Fruit fly (Drosophila melanogaster) whole organism, embryonic: ENCODE measurements around the gene CG7387.

Experiments used
- Abd-B ChIP-seq: fragments of 200-800 bp; sonication (Bioruptor generic); optimal IDR thresholded peaks from 2 replicates; lab custom pipeline; 2018; ENCODE audit warnings: missing biosample characterization, mild to moderate bottlenecking, missing genetic modification characterization, moderate library complexity
- B-H2 ChIP-seq: fragments of 200-800 bp; sonication (Bioruptor generic); optimal IDR thresholded peaks from 2 replicates; lab custom pipeline; 2018; ENCODE audit warnings: missing biosample characterization, mild to moderate bottlenecking, missing genetic modification characterization
- CG11398 ChIP-seq: fragments of 200-800 bp; sonication (Bioruptor generic); optimal IDR thresholded peaks from 2 replicates; lab custom pipeline; 2016; ENCODE audit warnings: missing biosample characterization, missing genetic modification characterization
- CG12769 ChIP-seq: fragments of 200-800 bp; sonication (Bioruptor generic); optimal IDR thresholded peaks from 2 replicates; lab custom pipeline; 2019; ENCODE audit warnings: missing biosample characterization, mild to moderate bottlenecking, missing genetic modification characterization, moderate library complexity
- CG12942 ChIP-seq: fragments of 200-800 bp; sonication (Bioruptor generic); optimal IDR thresholded peaks from 3 replicates; lab custom pipeline; 2016; ENCODE audit warnings: missing biosample characterization, missing genetic modification characterization
- CG13123 ChIP-seq: fragments of 200-800 bp; sonication (Bioruptor generic); optimal IDR thresholded peaks from 2 replicates; lab custom pipeline; 2016; ENCODE audit warnings: missing biosample characterization, missing genetic modification characterization
- CG15011 ChIP-seq: fragments of 200-800 bp; sonication (Bioruptor generic); optimal IDR thresholded peaks from 3 replicates; lab custom pipeline; 2018; ENCODE audit warnings: missing biosample characterization, mild to moderate bottlenecking, missing genetic modification characterization
- CG1647 ChIP-seq: fragments of 200-800 bp; sonication (Bioruptor generic); optimal IDR thresholded peaks from 3 replicates; lab custom pipeline; 2016; ENCODE audit warnings: missing biosample characterization, missing genetic modification characterization
- CG1792 ChIP-seq: fragments of 200-800 bp; sonication (Bioruptor generic); optimal IDR thresholded peaks from 2 replicates; lab custom pipeline; 2016; ENCODE audit warnings: missing biosample characterization, missing genetic modification characterization
- CG18262 ChIP-seq: fragments of 200-800 bp; optimal IDR thresholded peaks from 3 replicates; lab custom pipeline; 2019; ENCODE audit warnings: missing biosample characterization, mild to moderate bottlenecking, missing genetic modification characterization, moderate library complexity
- CG31224 ChIP-seq: fragments of 200-800 bp; sonication (Bioruptor generic); IDR thresholded peaks from 2 replicates; pipeline ENCODE4 v1.3.6; 2022; ENCODE audit warnings: missing biosample characterization, missing genetic modification characterization
- CG4854 ChIP-seq: fragments of 200-800 bp; sonication (Bioruptor generic); optimal IDR thresholded peaks from 2 replicates; lab custom pipeline; 2016; ENCODE audit warnings: missing biosample characterization, missing genetic modification characterization, inconsistent platforms
- CG7745 ChIP-seq: fragments of 200-800 bp; sonication (Bioruptor generic); optimal IDR thresholded peaks from 2 replicates; lab custom pipeline; 2018; ENCODE audit warnings: missing biosample characterization, mild to moderate bottlenecking, missing genetic modification characterization, moderate library complexity
- CG8089 ChIP-seq: fragments of 200-800 bp; sonication (Bioruptor generic); optimal IDR thresholded peaks from 3 replicates; lab custom pipeline; 2016; ENCODE audit warnings: missing biosample characterization, missing genetic modification characterization
- CG8281 ChIP-seq: fragments of 200-800 bp; sonication (Bioruptor generic); optimal IDR thresholded peaks from 2 replicates; lab custom pipeline; 2018; ENCODE audit warnings: missing biosample characterization, mild to moderate bottlenecking, missing genetic modification characterization, moderate library complexity
- CG8944 ChIP-seq: fragments of 200-800 bp; sonication (Bioruptor generic); optimal IDR thresholded peaks from 3 replicates; lab custom pipeline; 2016; ENCODE audit warnings: missing biosample characterization, missing genetic modification characterization
- Dfd ChIP-seq, 2 experiments: fragments of >200 bp; optimal IDR thresholded peaks; 2 replicates each; lab custom pipeline; 2017; ENCODE audit warnings: missing biosample characterization in 2 of 2, missing genetic modification characterization in 2 of 2
- Dip2 ChIP-seq: fragments of 200-800 bp; sonication (Bioruptor generic); IDR thresholded peaks from 2 replicates; pipeline ENCODE4 v1.3.6; 2022; ENCODE audit warnings: missing biosample characterization, missing genetic modification characterization
- HmgZ ChIP-seq: fragments of 200-800 bp; sonication (Bioruptor generic); optimal IDR thresholded peaks from 2 replicates; lab custom pipeline; 2018; ENCODE audit warnings: missing biosample characterization, mild to moderate bottlenecking, missing genetic modification characterization
- Jarid2 ChIP-seq: fragments of 200-800 bp; sonication (Bioruptor generic); optimal IDR thresholded peaks from 3 replicates; lab custom pipeline; 2017; ENCODE audit warnings: mild to moderate bottlenecking, missing biosample characterization, missing genetic modification reagents, missing genetic modification characterization
- Neu2 ChIP-seq: fragments of 200-800 bp; sonication (Bioruptor generic); optimal IDR thresholded peaks from 3 replicates; lab custom pipeline; 2016; ENCODE audit warnings: missing biosample characterization, missing genetic modification characterization, borderline replicate concordance
- PHDP ChIP-seq: fragments of 200-800 bp; sonication (Bioruptor generic); optimal IDR thresholded peaks from 3 replicates; lab custom pipeline; 2018; ENCODE audit warnings: missing biosample characterization, mild to moderate bottlenecking, missing genetic modification characterization, moderate library complexity
- Side ChIP-seq: fragments of 200-800 bp; sonication (Bioruptor generic); optimal IDR thresholded peaks from 2 replicates; lab custom pipeline; 2016; ENCODE audit warnings: missing biosample characterization, missing genetic modification characterization
- Ssrp ChIP-seq: fragments of 200-800 bp; sonication (Bioruptor generic); optimal IDR thresholded peaks from 2 replicates; lab custom pipeline; 2018; ENCODE audit warnings: missing biosample characterization, mild to moderate bottlenecking, missing genetic modification characterization, moderate library complexity
- TFAM ChIP-seq: fragments of 200-800 bp; sonication (Bioruptor generic); optimal IDR thresholded peaks from 2 replicates; lab custom pipeline; 2017; ENCODE audit warnings: missing biosample characterization, missing genetic modification characterization, inconsistent platforms
- Xbp1 ChIP-seq: fragments of 200-800 bp; sonication (Bioruptor generic); optimal IDR thresholded peaks from 3 replicates; lab custom pipeline; 2016; ENCODE audit warnings: missing biosample characterization, mild to moderate bottlenecking, missing genetic modification characterization
- amos ChIP-seq: fragments of 200-800 bp; sonication (Bioruptor generic); IDR thresholded peaks from 2 replicates; pipeline ENCODE4 v1.3.6; 2022; ENCODE audit warnings: missing biosample characterization, missing genetic modification characterization; ENCODE audit not compliant: partially characterized antibody
- ato ChIP-seq: fragments of 200-800 bp; sonication (Bioruptor generic); IDR thresholded peaks from 2 replicates; pipeline ENCODE4 v1.3.6; 2022; ENCODE audit warnings: missing biosample characterization, missing genetic modification characterization; ENCODE audit not compliant: partially characterized antibody
- dmrt11E ChIP-seq: fragments of 200-800 bp; sonication (Bioruptor generic); optimal IDR thresholded peaks from 3 replicates; lab custom pipeline; 2018; ENCODE audit warnings: missing biosample characterization, mild to moderate bottlenecking, missing genetic modification characterization, moderate library complexity
- dpn ChIP-seq, 2 experiments: fragments of 200-800 bp; sonication (Bioruptor generic); optimal IDR thresholded peaks; 3 replicates each; lab custom pipeline; 2016; ENCODE audit warnings: missing biosample characterization in 2 of 2, missing genetic modification characterization in 2 of 2
- exex ChIP-seq: fragments of 200-800 bp; sonication (Bioruptor generic); optimal IDR thresholded peaks from 4 replicates; lab custom pipeline; 2018; ENCODE audit warnings: missing biosample characterization, mild to moderate bottlenecking, missing genetic modification characterization, moderate library complexity
- fu2 ChIP-seq: fragments of 200-800 bp; sonication (Bioruptor generic); optimal IDR thresholded peaks from 2 replicates; lab custom pipeline; 2016; ENCODE audit warnings: missing biosample characterization, missing genetic modification characterization
- gcm ChIP-seq: fragments of 200-800 bp; sonication (Bioruptor generic); optimal IDR thresholded peaks from 2 replicates; lab custom pipeline; 2019; ENCODE audit warnings: missing biosample characterization, mild to moderate bottlenecking, missing genetic modification characterization, moderate library complexity
- grn ChIP-seq: fragments of 200-800 bp; sonication (Bioruptor generic); optimal IDR thresholded peaks from 3 replicates; lab custom pipeline; 2017; ENCODE audit warnings: missing biosample characterization, missing genetic modification characterization
- gro ChIP-seq: fragments of 200-800 bp; sonication (Bioruptor generic); optimal IDR thresholded peaks from 2 replicates; lab custom pipeline; 2016; ENCODE audit warnings: missing biosample characterization, missing genetic modification characterization
- gt ChIP-seq: fragments of 200-800 bp; sonication (Bioruptor generic); IDR thresholded peaks from 2 replicates; pipeline ENCODE4 v1.3.6; 2022; ENCODE audit warnings: missing biosample characterization, missing genetic modification characterization
- inv ChIP-seq: fragments of 200-800 bp; sonication (Bioruptor generic); IDR thresholded peaks from 2 replicates; pipeline ENCODE4 v1.3.6; 2022; ENCODE audit warnings: missing biosample characterization, missing genetic modification characterization; ENCODE audit not compliant: partially characterized antibody
- jumu ChIP-seq: fragments of 200-800 bp; sonication (Bioruptor generic); optimal IDR thresholded peaks from 3 replicates; lab custom pipeline; 2016; ENCODE audit warnings: missing biosample characterization, missing genetic modification characterization
- klu ChIP-seq: fragments of 200-800 bp; sonication (Bioruptor generic); IDR thresholded peaks from 2 replicates; pipeline ENCODE4 v1.3.6; 2022; ENCODE audit warnings: missing biosample characterization, missing genetic modification characterization
- nmo ChIP-seq: fragments of 200-800 bp; sonication (Bioruptor generic); optimal IDR thresholded peaks from 2 replicates; lab custom pipeline; 2018; ENCODE audit warnings: missing biosample characterization, mild to moderate bottlenecking, missing genetic modification characterization, moderate library complexity
- odd ChIP-seq: fragments of 200-800 bp; sonication (Bioruptor generic); optimal IDR thresholded peaks from 2 replicates; lab custom pipeline; 2017; ENCODE audit warnings: missing biosample characterization, mild to moderate bottlenecking, missing genetic modification characterization
- p53 ChIP-seq: fragments of 200-800 bp; sonication (Bioruptor generic); optimal IDR thresholded peaks from 2 replicates; lab custom pipeline; 2016; ENCODE audit warnings: missing biosample characterization, missing genetic modification characterization
- sd ChIP-seq: fragments of 200-800 bp; sonication (Bioruptor generic); optimal IDR thresholded peaks from 3 replicates; lab custom pipeline; 2018; ENCODE audit warnings: missing biosample characterization, mild to moderate bottlenecking, missing genetic modification characterization, moderate library complexity
- slp2 ChIP-seq: fragments of 200-800 bp; sonication (Bioruptor generic); optimal IDR thresholded peaks from 2 replicates; lab custom pipeline; 2016; ENCODE audit warnings: missing biosample characterization, missing genetic modification characterization
- sug ChIP-seq: fragments of 200-800 bp; optimal IDR thresholded peaks from 2 replicates; lab custom pipeline; 2019; ENCODE audit warnings: missing biosample characterization, mild to moderate bottlenecking, missing genetic modification characterization, moderate library complexity
- tin ChIP-seq: fragments of 200-800 bp; sonication (Bioruptor generic); optimal IDR thresholded peaks from 3 replicates; lab custom pipeline; 2016; ENCODE audit warnings: missing biosample characterization, missing genetic modification characterization
- tup ChIP-seq: fragments of 200-800 bp; sonication (Bioruptor generic); optimal IDR thresholded peaks from 2 replicates; lab custom pipeline; 2016; ENCODE audit warnings: missing biosample characterization, mild to moderate bottlenecking, missing genetic modification characterization, moderate library complexity
- zen ChIP-seq: fragments of 200-800 bp; sonication (Bioruptor generic); optimal IDR thresholded peaks from 3 replicates; lab custom pipeline; 2018; ENCODE audit warnings: missing biosample characterization, mild to moderate bottlenecking, missing genetic modification characterization, moderate library complexity

CG7387 gene

DNA sequence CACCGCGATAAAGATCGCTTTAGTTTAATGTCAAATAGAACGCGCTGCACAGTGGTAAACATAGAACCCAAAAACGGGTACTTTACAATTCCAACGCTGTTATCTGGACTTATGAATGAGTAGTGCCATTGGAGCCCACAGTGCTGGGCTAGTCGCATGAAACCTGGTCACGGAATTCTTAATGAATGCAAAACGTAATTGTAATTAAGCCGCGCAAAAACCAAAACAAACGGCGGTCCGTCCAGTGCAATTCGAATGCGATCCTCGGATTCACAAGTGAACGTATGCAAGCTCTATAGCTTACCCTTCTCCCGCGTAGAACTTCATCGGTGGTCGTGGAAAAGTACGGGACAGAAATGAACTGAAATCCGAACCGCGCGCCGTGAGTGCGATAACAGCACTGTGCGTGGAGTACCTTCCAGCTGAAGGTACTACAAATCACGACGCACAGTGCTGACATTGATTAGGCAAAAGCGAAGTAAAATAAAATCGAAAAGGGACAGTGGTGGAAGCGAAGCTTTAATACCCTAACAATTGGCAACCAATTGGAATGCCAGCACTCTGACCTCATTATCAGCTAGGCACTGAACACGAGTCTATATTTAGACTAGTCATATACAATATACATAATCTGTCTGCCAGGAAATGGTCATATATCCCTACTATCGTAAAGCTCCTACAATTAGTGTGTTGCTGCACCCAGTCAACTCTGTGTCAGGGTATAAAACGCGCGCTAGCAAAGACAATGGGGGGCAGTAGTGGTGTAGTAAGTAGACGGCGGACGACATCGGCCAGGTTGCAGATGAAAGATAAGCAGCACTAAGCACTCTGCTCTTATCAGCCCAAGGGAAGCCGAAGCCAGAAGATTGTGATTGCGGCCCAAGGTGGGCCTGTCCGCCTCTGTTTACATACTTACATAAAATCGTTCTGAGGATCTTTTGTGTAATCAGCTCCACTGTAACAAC lies 7.4 kb downstream of the CG7387 start (continued):
- TF ChIP-seq Abd-B (peak; percentile 30), Xbp1 (peak; percentile 56), sug (tag; lab: Kevin White, UChicago) (peak; percentile 100), Neu2 (no peak), dmrt11E (tag; lab: Kevin White, UChicago) (no peak), Dfd (GFP tag; optimal IDR thresholded peaks at IDR 0.05; lab: Kevin White, UChicago) (no peak), amos (no peak), klu (GFP tag; lab: Robert Waterston, UW) (0 out of 2 replicates have a peak, but pooled peaks have one; percentile 13), CG1647 (peak; percentile 27), inv (GFP tag; lab: Robert Waterston, UW) (no peak), CG8281 (tag; lab: Kevin White, UChicago) (no peak), CG18262 (tag; lab: Kevin White, UChicago) (peak; percentile 31), fu2 (peak; percentile 51), tin (GFP tag; lab: Kevin White, UChicago) (peak; percentile 28), Jarid2 (GFP tag; lab: Kevin White, UChicago) (peak; percentile 30), CG13123 (no peak), CG12942 (GFP tag; lab: Kevin White, UChicago) (peak; percentile 26), dpn (GFP tag; optimal IDR thresholded peaks at IDR 0.05; lab: Kevin White, UChicago) (peak; percentile 38 to 48), CG4854 (GFP tag; lab: Kevin White, UChicago) (no peak), CG11398 (peak; percentile 46), Ssrp (tag; lab: Kevin White, UChicago) (peak; percentile 26), Side (GFP tag; lab: Kevin White, UChicago) (peak; percentile 65), CG8944 (GFP tag; lab: Kevin White, UChicago) (peak; percentile 49), gro (GFP tag; lab: Kevin White, UChicago) (peak; percentile 70), HmgZ (no peak), tup (GFP tag; lab: Kevin White, UChicago) (peak; percentile 30), odd (GFP tag; lab: Kevin White, UChicago) (peak; percentile 41), CG15011 (GFP tag; lab: Kevin White, UChicago) (no peak), CG31224 (GFP tag; lab: Robert Waterston, UW) (0 out of 2 replicates have a peak, but pooled peaks have one; percentile 16), zen (tag; lab: Kevin White, UChicago) (no peak), gt (no peak), PHDP (tag; lab: Kevin White, UChicago) (peak; percentile 11), Dip2 (GFP tag; lab: Robert Waterston, UW) (no peak), slp2 (GFP tag; lab: Kevin White, UChicago) (peak; percentile 9), CG7745 (no peak), exex (tag; lab: Kevin White, UChicago) (peak; percentile 80), gcm (GFP tag; lab: Kevin White, UChicago) (no peak), CG1792 (GFP tag; lab: Kevin White, UChicago) (peak; percentile 29), nmo (GFP tag; lab: Kevin White, UChicago) (peak; percentile 37), B-H2 (no peak), CG12769 (tag; lab: Kevin White, UChicago) (peak; percentile 82), p53 (GFP tag; lab: Kevin White, UChicago) (peak; percentile 18), jumu (peak; percentile 42), CG8089 (GFP tag; lab: Kevin White, UChicago) (peak; percentile 35), sd (peak; percentile 43), ato (GFP tag; lab: Robert Waterston, UW) (no peak), grn (GFP tag; lab: Kevin White, UChicago) (peak; percentile 99), TFAM (GFP tag; lab: Kevin White, UChicago) (no peak)
